Worm (Caenorhabditis elegans) whole organism, dauer: Measurements from ENCODE around the gene srb-18.

Experiments
- unc-62 ChIP-seq: sonication (generic microtip); optimal IDR thresholded peaks from 2 replicates; lab custom pipeline; 2017; ENCODE audit warnings: missing biosample characterization, missing genetic modification reagents, missing genetic modification characterization

srb-18 gene

DNA sequence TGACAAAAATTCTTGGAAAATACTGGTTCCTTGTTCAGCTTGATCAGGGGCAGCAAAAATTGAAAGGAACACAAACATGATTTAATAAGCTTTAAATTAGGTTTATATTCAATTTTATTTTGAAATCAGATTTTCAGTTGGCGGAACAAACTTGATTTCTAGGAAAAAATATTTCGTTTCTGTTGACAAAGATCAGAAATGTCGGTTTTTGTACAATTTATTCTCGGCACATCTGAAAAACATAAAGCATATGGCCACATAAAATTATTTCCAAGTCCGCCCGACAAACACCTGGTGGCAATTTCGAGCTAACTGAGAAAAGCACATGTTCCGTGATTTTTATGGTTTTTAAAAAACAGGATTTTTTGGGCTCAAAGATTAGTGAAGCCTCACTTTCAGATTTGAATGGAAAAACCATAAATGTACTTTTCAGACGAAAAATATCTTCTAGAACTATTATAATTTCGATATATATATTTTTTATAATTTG is 38.9 kb downstream of the srb-18 start, which contains the start of gene ttr-10:
TSS of gene ttr-10 (minus strand) at position 51 of the 490 bp plus-strand sequence.
- TF ChIP-seq unc-62 (GFP tag; lab: Kevin White, UChicago): no peak

DNA sequence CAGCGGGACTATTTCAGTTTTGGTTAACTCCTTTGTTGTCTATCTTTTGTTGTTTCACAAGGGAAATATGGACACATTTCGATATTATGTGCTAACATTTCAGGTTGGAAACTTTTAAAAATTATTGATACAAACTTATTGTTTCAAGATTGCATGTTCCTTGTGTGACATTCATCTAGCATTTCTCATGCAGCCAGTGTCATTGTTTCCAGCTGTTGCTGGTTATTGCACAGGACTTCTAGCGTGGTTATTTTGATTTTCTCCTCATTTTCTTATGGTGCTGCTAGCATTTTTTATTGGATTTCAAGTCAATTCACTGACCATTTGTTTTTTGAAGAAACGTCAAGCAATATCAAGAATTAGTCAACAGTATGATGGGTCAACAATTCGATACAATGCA is 40.8 kb downstream of the srb-18 start:
- TF ChIP-seq unc-62 (GFP tag; lab: Kevin White, UChicago): no peak

- TF ChIP-seq unc-62 (GFP tag; lab: Kevin White, UChicago): no peak
Observed at ce11 chrV:7558693-7559092, 43.7 kb downstream of the srb-18 start, which contains the start of gene ets-7. Gene ets-7, minus strand, starts transcription at chrV:7558793.

DNA sequence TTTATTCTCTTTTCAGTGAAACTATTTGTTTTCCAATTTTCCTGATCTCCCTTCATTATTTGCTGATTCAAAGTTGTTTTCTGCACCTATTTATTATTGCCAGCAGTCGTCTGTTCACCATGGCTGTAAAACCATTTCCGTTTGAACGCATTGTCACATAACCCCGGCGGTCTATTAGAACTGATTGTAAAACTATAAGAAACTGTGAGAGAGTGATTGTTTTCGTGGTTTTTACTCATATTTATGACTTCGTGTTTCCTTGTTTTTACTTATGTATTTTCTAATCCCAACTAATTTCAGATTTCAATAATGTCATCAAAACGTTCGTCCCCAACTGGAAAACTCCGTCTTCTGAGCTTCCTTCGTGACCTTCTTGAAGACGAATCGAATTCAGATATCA is 47.9 kb downstream of the srb-18 start, which contains the start of gene F19F10.1:
TSS of gene F19F10.1 (plus strand) at position 301 of the 400 bp plus-strand sequence.
- TF ChIP-seq unc-62 (GFP tag; lab: Kevin White, UChicago): no peak
